Worm (Caenorhabditis elegans): ENCODE measurements around the gene gfat-2.

Gene gfat-2

DNA sequence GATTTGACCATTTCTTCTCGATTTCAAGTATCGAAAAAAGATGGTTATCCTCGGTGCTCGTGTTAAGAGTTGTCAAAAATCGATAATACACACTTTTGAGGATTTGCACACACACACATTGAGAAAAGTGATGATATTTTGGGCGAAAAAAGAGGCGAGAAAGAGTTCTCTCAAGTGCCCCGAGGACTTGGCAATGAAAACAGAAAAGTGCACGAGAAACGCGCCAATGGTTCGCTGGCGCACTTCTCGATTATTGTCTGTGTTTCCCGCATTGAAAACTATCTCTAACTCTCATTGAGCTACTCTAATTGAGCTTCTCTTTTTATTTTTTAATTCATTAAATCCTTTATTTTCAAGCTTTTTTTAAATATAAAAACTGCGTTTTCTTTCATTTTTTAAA lies 23.7 kb downstream of the gfat-2 start (continued):
- TF ChIP-seq nfya-1 (tag; optimal IDR thresholded peaks at IDR 0.05) (peak; percentile 45), unc-3 (GFP tag; conservative IDR thresholded peaks at IDR 0.05) (no peak), unc-3 (tag; optimal IDR thresholded peaks at IDR 0.05) (no peak), pat-9 (tag; optimal IDR thresholded peaks at IDR 0.05) (no peak), T23F11.4 (GFP tag; optimal IDR thresholded peaks at IDR 0.05) (no peak)

- TF ChIP-seq pag-3 (tag; optimal IDR thresholded peaks at IDR 0.05; ENCODE audit: borderline replicate concordance) (no peak), pha-4 (tag; optimal IDR thresholded peaks at IDR 0.05) (no peak), odd-2 (tag; optimal IDR thresholded peaks at IDR 0.05) (no peak), hlh-6 (tag; optimal IDR thresholded peaks at IDR 0.05) (no peak)
These were observed 24.5 kb downstream of the gfat-2 start for ce11 chrIV:11434575-11434974.

- TF ChIP-seq tbx-7 (tag; optimal IDR thresholded peaks at IDR 0.05) (no peak), fkh-6 (tag; optimal IDR thresholded peaks at IDR 0.05) (no peak)
These were observed 25.7 kb downstream of the gfat-2 start for ce11 chrIV:11435761-11436160.

DNA sequence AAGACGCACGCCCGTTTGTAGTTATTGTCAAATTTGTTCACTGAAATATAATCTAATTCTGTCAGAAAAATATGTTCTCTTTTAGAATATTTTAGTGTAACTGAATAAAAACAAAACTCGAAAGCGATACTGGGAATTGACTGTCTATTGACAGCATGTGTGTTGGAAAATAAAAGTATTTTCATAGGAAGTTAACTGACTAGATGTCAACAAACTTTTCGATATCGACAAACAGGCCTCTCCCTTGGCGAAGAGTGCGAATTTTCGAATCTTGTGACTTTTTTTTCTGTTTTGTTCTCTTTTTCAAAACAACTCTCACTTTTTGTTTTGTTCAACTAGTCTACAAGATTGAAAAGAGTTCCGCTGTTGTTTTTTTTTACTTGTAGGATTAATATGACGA lies 28.2 kb downstream of the gfat-2 start:
- no peak for TF ChIP-seq ceh-34 (tag; optimal IDR thresholded peaks at IDR 0.05)
- no peak for TF ChIP-seq tbx-7 (tag; optimal IDR thresholded peaks at IDR 0.05)
- no peak for TF ChIP-seq madf-2 (tag; optimal IDR thresholded peaks at IDR 0.05)
- no peak for TF ChIP-seq ceh-30 (tag; optimal IDR thresholded peaks at IDR 0.05)
- no peak for TF ChIP-seq K09A11.1 (tag; optimal IDR thresholded peaks at IDR 0.05; ENCODE audit: insufficient read depth)
- TF ChIP-seq T23F11.4 (GFP tag; optimal IDR thresholded peaks at IDR 0.05), result no peak
- no peak for TF ChIP-seq lin-11 (tag; optimal IDR thresholded peaks at IDR 0.05)
- no peak for TF ChIP-seq unc-3 (GFP tag; conservative IDR thresholded peaks at IDR 0.05)
- TF ChIP-seq unc-3 (tag; optimal IDR thresholded peaks at IDR 0.05), result no peak
- no peak for TF ChIP-seq elt-2 (tag; optimal IDR thresholded peaks at IDR 0.05)
- no peak for TF ChIP-seq fax-1 (tag; optimal IDR thresholded peaks at IDR 0.05)
- TF ChIP-seq C38D4.7 (GFP tag; optimal IDR thresholded peaks at IDR 0.05), result no peak
- TF ChIP-seq fkh-10 (GFP tag; optimal IDR thresholded peaks at IDR 0.05), result no peak
- no peak for TF ChIP-seq dmd-4 (tag; optimal IDR thresholded peaks at IDR 0.05; ENCODE audit: borderline replicate concordance)
- TF ChIP-seq pha-2 (tag; optimal IDR thresholded peaks at IDR 0.05), result no peak
- no peak for TF ChIP-seq ceh-45 (GFP tag; IDR thresholded peaks at IDR 0.05)
- TF ChIP-seq ceh-19 (GFP tag; optimal IDR thresholded peaks at IDR 0.05), result no peak
- TF ChIP-seq lim-6 (tag; optimal IDR thresholded peaks at IDR 0.05), result no peak
- TF ChIP-seq nfya-1 (tag; optimal IDR thresholded peaks at IDR 0.05), result no peak
- TF ChIP-seq nhr-232 (tag; optimal IDR thresholded peaks at IDR 0.05), result no peak
- TF ChIP-seq unc-86 (tag; optimal IDR thresholded peaks at IDR 0.05), result no peak

- no peak for TF ChIP-seq ztf-16 (tag; optimal IDR thresholded peaks at IDR 0.05)
- no peak for TF ChIP-seq eyg-1 (tag; optimal IDR thresholded peaks at IDR 0.05)
- TF ChIP-seq nhr-232 (tag; optimal IDR thresholded peaks at IDR 0.05), result no peak
- no peak for TF ChIP-seq Y22D7AL.16 (tag; optimal IDR thresholded peaks at IDR 0.05)
- TF ChIP-seq pros-1 (tag; optimal IDR thresholded peaks at IDR 0.05), result no peak
- TF ChIP-seq dve-1 (tag; optimal IDR thresholded peaks at IDR 0.05), result no peak
- no peak for TF ChIP-seq ceh-2 (tag; optimal IDR thresholded peaks at IDR 0.05)
- TF ChIP-seq hlh-13 (GFP tag; optimal IDR thresholded peaks at IDR 0.05), result no peak
- no peak for TF ChIP-seq unc-55 (GFP tag; optimal IDR thresholded peaks at IDR 0.05)
- no peak for TF ChIP-seq unc-86 (tag; optimal IDR thresholded peaks at IDR 0.05)
- no peak for TF ChIP-seq ets-4 (tag; optimal IDR thresholded peaks at IDR 0.05)
- TF ChIP-seq ceh-6 (GFP tag; optimal IDR thresholded peaks at IDR 0.05), result no peak
- TF ChIP-seq nhr-11 (tag; optimal IDR thresholded peaks at IDR 0.05), result no peak
- TF ChIP-seq ceh-9 (tag; optimal IDR thresholded peaks at IDR 0.05), result no peak
- TF ChIP-seq K09A11.1 (tag; optimal IDR thresholded peaks at IDR 0.05; ENCODE audit: insufficient read depth), result no peak
These were observed 42.9 kb downstream of the gfat-2 start for ce11 chrIV:11452928-11453327.
